Fruit fly (Drosophila melanogaster) whole organism, embryonic: ENCODE data around the gene PGAP1.
A peak's percentile ranks its signal among the peaks of the same experiment; 100 is the strongest.

Experiments used
- Abd-B ChIP-seq: fragments of 200-800 bp; sonication (Bioruptor generic); optimal IDR thresholded peaks from 2 replicates; lab custom pipeline; 2018; ENCODE audit warnings: missing biosample characterization, mild to moderate bottlenecking, missing genetic modification characterization, moderate library complexity
- Blimp-1 ChIP-seq: fragments of 200-800 bp; sonication (Bioruptor generic); optimal IDR thresholded peaks from 3 replicates; lab custom pipeline; 2018; ENCODE audit warnings: missing biosample characterization, missing genetic modification characterization, mild to moderate bottlenecking, moderate library complexity, missing genetic modification reagents
- CG10274 ChIP-seq: fragments of 200-800 bp; sonication (Bioruptor generic); optimal IDR thresholded peaks from 3 replicates; lab custom pipeline; 2017; ENCODE audit warnings: missing biosample characterization, mild to moderate bottlenecking, missing genetic modification characterization
- CG11560 ChIP-seq: fragments of 200-800 bp; sonication (Bioruptor generic); IDR thresholded peaks from 3 replicates; pipeline ENCODE4 v1.3.6; 2022; ENCODE audit warnings: missing biosample characterization, missing genetic modification characterization
- CG12219 ChIP-seq: fragments of 200-800 bp; sonication (Bioruptor generic); optimal IDR thresholded peaks from 3 replicates; lab custom pipeline; 2018; ENCODE audit warnings: missing biosample characterization, mild to moderate bottlenecking, missing genetic modification characterization
- CG13123 ChIP-seq: fragments of 200-800 bp; sonication (Bioruptor generic); optimal IDR thresholded peaks from 2 replicates; lab custom pipeline; 2016; ENCODE audit warnings: missing biosample characterization, missing genetic modification characterization
- CG13624 ChIP-seq: fragments of 200-800 bp; sonication (Bioruptor generic); optimal IDR thresholded peaks from 2 replicates; lab custom pipeline; 2016; ENCODE audit warnings: missing biosample characterization, missing genetic modification characterization
- CG15073 ChIP-seq: fragments of 200-800 bp; sonication (Bioruptor generic); optimal IDR thresholded peaks from 2 replicates; lab custom pipeline; 2016; ENCODE audit warnings: missing biosample characterization, missing genetic modification characterization
- CG16863 ChIP-seq: fragments of 200-800 bp; sonication (Bioruptor generic); optimal IDR thresholded peaks from 3 replicates; lab custom pipeline; 2016; ENCODE audit warnings: missing biosample characterization, missing genetic modification characterization
- CG17359 ChIP-seq: fragments of 200-800 bp; sonication (Bioruptor generic); optimal IDR thresholded peaks from 3 replicates; lab custom pipeline; 2018; ENCODE audit warnings: missing biosample characterization, mild to moderate bottlenecking, missing genetic modification characterization, moderate library complexity
- CG18262 ChIP-seq: fragments of 200-800 bp; optimal IDR thresholded peaks from 3 replicates; lab custom pipeline; 2019; ENCODE audit warnings: missing biosample characterization, mild to moderate bottlenecking, missing genetic modification characterization, moderate library complexity
- CG2199 ChIP-seq: fragments of 200-800 bp; sonication (Bioruptor generic); IDR thresholded peaks from 3 replicates; pipeline ENCODE4 v1.3.6; 2022; ENCODE audit warnings: missing biosample characterization, missing genetic modification characterization
- CG31224 ChIP-seq: fragments of 200-800 bp; sonication (Bioruptor generic); IDR thresholded peaks from 2 replicates; pipeline ENCODE4 v1.3.6; 2022; ENCODE audit warnings: missing biosample characterization, missing genetic modification characterization
- CG31388 ChIP-seq: fragments of 200-800 bp; sonication (Bioruptor generic); optimal IDR thresholded peaks from 2 replicates; lab custom pipeline; 2016; ENCODE audit warnings: missing biosample characterization, missing genetic modification characterization
- CG3407 ChIP-seq: fragments of 200-800 bp; sonication (Bioruptor generic); optimal IDR thresholded peaks from 2 replicates; lab custom pipeline; 2018; ENCODE audit warnings: missing biosample characterization, mild to moderate bottlenecking, missing genetic modification characterization
- CG34224 ChIP-seq: fragments of 200-800 bp; sonication (Bioruptor generic); IDR thresholded peaks from 3 replicates; pipeline ENCODE4 v1.3.6; 2022; ENCODE audit warnings: missing biosample characterization, missing genetic modification characterization; ENCODE audit not compliant: partially characterized antibody
- CG3995 ChIP-seq: fragments of 200-800 bp; sonication (Bioruptor generic); optimal IDR thresholded peaks from 3 replicates; lab custom pipeline; 2016; ENCODE audit warnings: missing biosample characterization, missing genetic modification characterization
- CG6689 ChIP-seq: fragments of 200-800 bp; sonication (Bioruptor generic); IDR thresholded peaks from 2 replicates; pipeline ENCODE4 v1.3.6; 2022; ENCODE audit warnings: missing biosample characterization, missing genetic modification characterization
- CG6813 ChIP-seq: fragments of 200-800 bp; sonication (Bioruptor generic); optimal IDR thresholded peaks from 2 replicates; lab custom pipeline; 2017; ENCODE audit warnings: missing biosample characterization, missing genetic modification characterization, mild to moderate bottlenecking, moderate library complexity, missing genetic modification reagents
- CG8388 ChIP-seq: fragments of 200-800 bp; sonication (Bioruptor generic); optimal IDR thresholded peaks from 2 replicates; lab custom pipeline; 2019; ENCODE audit warnings: missing biosample characterization, mild to moderate bottlenecking, missing genetic modification characterization, moderate library complexity
- CG9817 ChIP-seq: fragments of 200-800 bp; sonication (Bioruptor generic); optimal IDR thresholded peaks from 2 replicates; lab custom pipeline; 2018; ENCODE audit warnings: missing biosample characterization, mild to moderate bottlenecking, missing genetic modification characterization, moderate library complexity
- CoRest ChIP-seq: fragments of 200-800 bp; sonication (Bioruptor generic); optimal IDR thresholded peaks from 3 replicates; lab custom pipeline; 2018; ENCODE audit warnings: missing biosample characterization, mild to moderate bottlenecking, missing genetic modification characterization, moderate library complexity
- D19B ChIP-seq: fragments of 200-800 bp; sonication (Bioruptor generic); optimal IDR thresholded peaks from 2 replicates; lab custom pipeline; 2017; ENCODE audit warnings: missing biosample characterization, mild to moderate bottlenecking, missing genetic modification characterization
- Dbx ChIP-seq: fragments of 200-800 bp; sonication (Bioruptor generic); IDR thresholded peaks from 3 replicates; pipeline ENCODE4 v1.3.6; 2022; ENCODE audit warnings: missing biosample characterization, missing genetic modification characterization
- Dip2 ChIP-seq: fragments of 200-800 bp; sonication (Bioruptor generic); IDR thresholded peaks from 2 replicates; pipeline ENCODE4 v1.3.6; 2022; ENCODE audit warnings: missing biosample characterization, missing genetic modification characterization
- Drgx ChIP-seq: fragments of 200-800 bp; sonication (Bioruptor generic); IDR thresholded peaks from 2 replicates; pipeline ENCODE4 v1.3.6; 2022; ENCODE audit warnings: missing biosample characterization, missing genetic modification characterization
- Hey ChIP-seq: fragments of 200-800 bp; sonication (Bioruptor generic); optimal IDR thresholded peaks from 3 replicates; lab custom pipeline; 2018; ENCODE audit warnings: missing biosample characterization, mild to moderate bottlenecking, missing genetic modification characterization
- Pdp1 ChIP-seq, 2 experiments: fragments of 200-800 bp; sonication (Bioruptor generic); optimal IDR thresholded peaks; 3 replicates each; lab custom pipeline; 2016; ENCODE audit warnings: missing biosample characterization in 2 of 2, missing genetic modification characterization in 2 of 2, mild to moderate bottlenecking in 1 of 2, moderate library complexity in 1 of 2
- Side ChIP-seq: fragments of 200-800 bp; sonication (Bioruptor generic); optimal IDR thresholded peaks from 2 replicates; lab custom pipeline; 2016; ENCODE audit warnings: missing biosample characterization, missing genetic modification characterization
- Trl ChIP-seq, 3 experiments: fragments of >200 bp in 2 of 3; fragments of 200-800 bp in 1 of 3; sonication (Bioruptor generic) in 1 of 3; optimal IDR thresholded peaks; 2 replicates in 1 of 3; 3 replicates in 2 of 3; lab custom pipeline; 2016 to 2017; ENCODE audit warnings: missing biosample characterization in 1 of 3, missing genetic modification characterization in 1 of 3
- ac ChIP-seq: fragments of 200-800 bp; sonication (Bioruptor generic); optimal IDR thresholded peaks from 3 replicates; lab custom pipeline; 2017; ENCODE audit warnings: missing biosample characterization, mild to moderate bottlenecking, missing genetic modification characterization
- cg ChIP-seq: fragments of 200-800 bp; sonication (Bioruptor generic); optimal IDR thresholded peaks from 3 replicates; lab custom pipeline; 2019; ENCODE audit warnings: missing biosample characterization, mild to moderate bottlenecking, missing genetic modification characterization, moderate library complexity
- chinmo ChIP-seq: fragments of 200-800 bp; sonication (Bioruptor generic); IDR thresholded peaks from 4 replicates; pipeline ENCODE4 v1.3.6; 2022; ENCODE audit warnings: missing biosample characterization, missing genetic modification characterization; ENCODE audit not compliant: partially characterized antibody
- croc ChIP-seq: fragments of 200-800 bp; sonication (Bioruptor generic); conservative IDR thresholded peaks from 3 replicates; pipeline ENCODE4 v1.3.6; 2022; ENCODE audit warnings: missing biosample characterization, missing genetic modification characterization
- danr ChIP-seq: fragments of 200-800 bp; sonication (Bioruptor generic); IDR thresholded peaks from 2 replicates; pipeline ENCODE4 v1.3.6; 2022; ENCODE audit warnings: missing biosample characterization, missing genetic modification characterization
- dmrt11E ChIP-seq: fragments of 200-800 bp; sonication (Bioruptor generic); optimal IDR thresholded peaks from 3 replicates; lab custom pipeline; 2018; ENCODE audit warnings: missing biosample characterization, mild to moderate bottlenecking, missing genetic modification characterization, moderate library complexity
- en ChIP-seq: fragments of 200-800 bp; sonication (Bioruptor generic); optimal IDR thresholded peaks from 2 replicates; lab custom pipeline; 2016; ENCODE audit warnings: missing biosample characterization, missing genetic modification characterization
- esg ChIP-seq: fragments of 200-800 bp; sonication (Bioruptor generic); conservative IDR thresholded peaks from 2 replicates; pipeline ENCODE4 v1.3.6; 2022; ENCODE audit warnings: missing biosample characterization, missing genetic modification characterization
- gsb-n ChIP-seq: fragments of 200-800 bp; sonication (Bioruptor generic); optimal IDR thresholded peaks from 3 replicates; lab custom pipeline; 2018; ENCODE audit warnings: missing biosample characterization, mild to moderate bottlenecking, missing genetic modification characterization
- nerfin-2 ChIP-seq: fragments of 200-800 bp; sonication (Bioruptor generic); IDR thresholded peaks from 2 replicates; pipeline ENCODE4 v1.3.6; 2022; ENCODE audit warnings: missing biosample characterization, missing genetic modification characterization; ENCODE audit not compliant: partially characterized antibody
- nmo ChIP-seq: fragments of 200-800 bp; sonication (Bioruptor generic); optimal IDR thresholded peaks from 2 replicates; lab custom pipeline; 2018; ENCODE audit warnings: missing biosample characterization, mild to moderate bottlenecking, missing genetic modification characterization, moderate library complexity
- phol ChIP-seq: fragments of 200-800 bp; sonication (Bioruptor generic); optimal IDR thresholded peaks from 3 replicates; lab custom pipeline; 2018; ENCODE audit warnings: missing biosample characterization, mild to moderate bottlenecking, missing genetic modification characterization, moderate library complexity
- pnt ChIP-seq: fragments of 200-800 bp; sonication (Bioruptor generic); optimal IDR thresholded peaks from 3 replicates; lab custom pipeline; 2016; ENCODE audit warnings: missing biosample characterization, missing genetic modification characterization
- prd ChIP-seq, 3 experiments: fragments of >200 bp in 2 of 3; fragments of 200-800 bp in 1 of 3; sonication (Bioruptor generic) in 1 of 3; optimal IDR thresholded peaks in 2 of 3; IDR thresholded peaks in 1 of 3; 2 replicates in 2 of 3; 3 replicates in 1 of 3; pipeline versions ENCODE4 v1.3.6 to Lab custom; 2017 to 2022; ENCODE audit warnings: missing biosample characterization in 1 of 3, missing genetic modification characterization in 1 of 3
- psq ChIP-seq: fragments of 200-800 bp; sonication (Bioruptor generic); optimal IDR thresholded peaks from 2 replicates; lab custom pipeline; 2017; ENCODE audit warnings: missing biosample characterization, missing genetic modification characterization
- stc ChIP-seq: fragments of 200-800 bp; sonication (Bioruptor generic); IDR thresholded peaks from 2 replicates; pipeline ENCODE4 v1.3.6; 2022; ENCODE audit warnings: missing biosample characterization, missing genetic modification characterization
- tin ChIP-seq: fragments of 200-800 bp; sonication (Bioruptor generic); optimal IDR thresholded peaks from 3 replicates; lab custom pipeline; 2016; ENCODE audit warnings: missing biosample characterization, missing genetic modification characterization
- tup ChIP-seq: fragments of 200-800 bp; sonication (Bioruptor generic); optimal IDR thresholded peaks from 2 replicates; lab custom pipeline; 2016; ENCODE audit warnings: missing biosample characterization, mild to moderate bottlenecking, missing genetic modification characterization, moderate library complexity
- wek ChIP-seq: fragments of 200-800 bp; sonication (Bioruptor generic); optimal IDR thresholded peaks from 3 replicates; lab custom pipeline; 2018; ENCODE audit warnings: missing biosample characterization, mild to moderate bottlenecking, missing genetic modification characterization, moderate library complexity
- z ChIP-seq: fragments of 200-800 bp; sonication (Bioruptor generic); IDR thresholded peaks from 3 replicates; pipeline ENCODE4 v1.3.6; 2022; ENCODE audit warnings: missing biosample characterization, missing genetic modification characterization

PGAP1 gene

dm6 chrX:5737157-5737556, 47.9 kb upstream of the PGAP1 start (continued):
- TF ChIP-seq danr (GFP tag; lab: Robert Waterston, UW) (no peak), stc (no peak), CG18262 (tag; lab: Kevin White, UChicago) (no peak), Pdp1 (GFP tag; optimal IDR thresholded peaks at IDR 0.05; lab: Kevin White, UChicago) (no peak), z (GFP tag; lab: Robert Waterston, UW) (no peak), CG15073 (GFP tag; lab: Kevin White, UChicago) (no peak), chinmo (GFP tag; lab: Robert Waterston, UW) (no peak), CG13624 (GFP tag; lab: Kevin White, UChicago) (no peak), tup (GFP tag; lab: Kevin White, UChicago) (no peak), wek (no peak), CG31224 (no peak), CoRest (no peak), tin (no peak), CG16863 (no peak), croc (GFP tag; lab: Robert Waterston, UW) (no peak), CG11560 (no peak), psq (GFP tag; lab: Kevin White, UChicago) (no peak), prd (optimal IDR thresholded peaks at IDR 0.05; lab: Kevin White, UChicago) (no peak), prd (GFP tag; IDR thresholded peaks at IDR 0.05; lab: Robert Waterston, UW) (peak; percentile 37; the same call in 1 of the 3 replicates), cg (no peak), nmo (GFP tag; lab: Kevin White, UChicago) (no peak), CG8388 (no peak), Drgx (GFP tag; lab: Robert Waterston, UW) (peak; percentile 59), Abd-B (GFP tag; lab: Kevin White, UChicago) (no peak), Dbx (GFP tag; lab: Robert Waterston, UW) (peak; percentile 69), en (GFP tag; lab: Kevin White, UChicago) (no peak), CG6689 (GFP tag; lab: Robert Waterston, UW) (peak; percentile 47), CG10274 (GFP tag; lab: Kevin White, UChicago) (no peak), CG13123 (GFP tag; lab: Kevin White, UChicago) (no peak), CG3995 (GFP tag; lab: Kevin White, UChicago) (no peak), Blimp-1 (no peak), CG6813 (peak; percentile 41), D19B (GFP tag; lab: Kevin White, UChicago) (no peak), nerfin-2 (no peak), Side (GFP tag; lab: Kevin White, UChicago) (no peak), phol (tag; lab: Kevin White, UChicago) (no peak), gsb-n (tag; lab: Kevin White, UChicago) (no peak), pnt (GFP tag; lab: Kevin White, UChicago) (no peak), Hey (tag; lab: Kevin White, UChicago) (no peak), esg (GFP tag; lab: Robert Waterston, UW) (0 out of 2 replicates have a peak, but pooled peaks have one; percentile 14), CG9817 (tag; lab: Kevin White, UChicago) (no peak), dmrt11E (tag; lab: Kevin White, UChicago) (no peak), CG3407 (no peak), Trl (optimal IDR thresholded peaks at IDR 0.05; lab: Kevin White, UChicago) (no peak), Trl (GFP tag; optimal IDR thresholded peaks at IDR 0.05; lab: Kevin White, UChicago) (no peak), CG31388 (no peak), ac (no peak), Dip2 (GFP tag; lab: Robert Waterston, UW) (no peak), CG12219 (GFP tag; lab: Kevin White, UChicago) (no peak), CG17359 (tag; lab: Kevin White, UChicago) (no peak), CG2199 (GFP tag; lab: Robert Waterston, UW) (no peak), CG34224 (GFP tag; lab: Robert Waterston, UW) (no peak)
